Worm (Caenorhabditis elegans): Measurements from ENCODE around the gene Y111B2A.12.

Y111B2A.12 gene

DNA sequence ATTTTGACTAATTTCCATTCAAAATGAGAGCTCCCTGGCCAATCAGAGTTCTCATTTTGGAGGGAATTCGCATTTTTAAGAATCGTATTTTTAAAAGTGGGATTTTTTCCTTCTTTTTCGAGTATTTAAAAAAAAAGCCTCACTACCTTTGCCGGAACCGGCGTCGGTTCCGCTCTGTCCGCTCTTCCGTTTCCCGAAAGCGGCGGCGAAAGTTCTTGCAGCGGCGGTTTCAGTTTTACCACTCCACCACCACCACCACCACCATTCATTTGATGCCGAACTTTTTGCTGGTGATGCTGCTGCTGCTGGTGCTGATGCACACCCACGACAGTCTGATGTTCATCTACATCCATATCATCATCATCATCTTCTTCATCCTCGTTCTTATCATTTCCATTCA is 7.0 kb upstream of the Y111B2A.12 start:
- TF ChIP-seq set-16 (GFP tag; IDR thresholded peaks at IDR 0.05) (peak; percentile 70), dmd-8 (GFP tag; IDR thresholded peaks at IDR 0.05) (no peak), lin-38 (GFP tag; IDR thresholded peaks at IDR 0.05) (0 out of 2 replicates have a peak, but pooled peaks have one; percentile 6), ctbp-1 (GFP tag; IDR thresholded peaks at IDR 0.05) (no peak), aha-1 (tag) (peak; percentile 59)

DNA sequence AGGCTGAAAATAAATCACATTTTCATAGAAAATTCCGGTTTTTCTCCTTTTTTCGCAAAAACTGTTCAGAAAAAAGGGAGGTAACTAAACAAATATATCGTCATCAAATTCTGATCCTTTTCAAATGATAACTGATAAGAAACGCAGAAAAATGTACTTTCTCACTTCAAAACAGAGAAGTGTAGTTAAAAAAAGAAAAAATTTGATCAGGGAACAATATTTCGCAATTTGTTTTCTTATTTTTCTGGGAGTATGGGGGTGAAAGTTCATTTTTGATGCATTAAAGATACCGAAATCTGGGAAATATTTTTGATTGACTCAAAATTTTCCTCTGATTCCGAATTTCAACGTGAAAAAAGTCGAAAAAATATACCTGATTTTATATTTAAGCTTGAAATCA is 2.9 kb upstream of the Y111B2A.12 start:
- TF ChIP-seq Y75B8A.6 (GFP tag; IDR thresholded peaks at IDR 0.05) (0 out of 2 replicates have a peak, but pooled peaks have one; percentile 5), dve-1 (tag; optimal IDR thresholded peaks at IDR 0.05; ENCODE audit: insufficient read depth) (peak; percentile 13), daf-16 (GFP tag; optimal IDR thresholded peaks at IDR 0.05) (no peak), daf-16 (tag; optimal IDR thresholded peaks at IDR 0.05) (peak; percentile 58), nhr-28 (tag; optimal IDR thresholded peaks at IDR 0.05) (peak; percentile 11), mxl-3 (GFP tag; optimal IDR thresholded peaks at IDR 0.05) (no peak), hlh-11 (tag; optimal IDR thresholded peaks at IDR 0.05) (peak; percentile 31), lsy-2 (tag; optimal IDR thresholded peaks at IDR 0.05) (peak in 1 of 2 experiments; percentile 9), D1046.2 (GFP tag; IDR thresholded peaks at IDR 0.05) (no peak)

DNA sequence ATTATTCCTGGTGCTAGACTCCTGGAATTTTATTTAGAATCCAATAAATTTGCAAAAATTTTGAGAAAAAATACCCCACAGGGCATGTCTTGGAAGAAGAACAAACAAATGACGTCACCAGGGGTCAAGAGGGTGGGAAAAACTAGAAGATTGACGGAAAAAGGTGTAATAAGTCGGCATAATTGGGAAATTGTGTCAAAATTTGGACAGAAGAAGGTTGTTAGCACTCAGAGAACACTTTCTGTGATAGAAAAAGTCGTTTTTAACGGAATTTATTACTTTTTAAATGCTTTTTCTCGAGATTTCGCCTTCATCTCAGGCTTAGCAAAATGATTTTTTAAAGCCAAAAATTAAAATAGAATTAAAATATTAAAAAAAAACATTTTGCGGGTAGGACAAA is 1.8 kb upstream of the Y111B2A.12 start:
- TF ChIP-seq vab-7 (GFP tag; IDR thresholded peaks at IDR 0.05) (peak; percentile 15; the same call in 1 of the 2 replicates), Y48G9A.11 (GFP tag; IDR thresholded peaks at IDR 0.05) (peak; percentile 67), mdt-29 (GFP tag; IDR thresholded peaks at IDR 0.05) (peak; percentile 46; the same call in 1 of the 2 replicates), nhr-28 (tag; optimal IDR thresholded peaks at IDR 0.05) (no peak), hif-1 (tag; optimal IDR thresholded peaks at IDR 0.05) (peak in 1 of 2 experiments; percentile 5), T26A8.4 (GFP tag; IDR thresholded peaks at IDR 0.05) (peak; percentile 35; the same call in 1 of the 2 replicates), zfp-3 (GFP tag; conservative IDR thresholded peaks at IDR 0.05) (no peak), lim-7 (GFP tag; IDR thresholded peaks at IDR 0.05) (no peak), egl-43 (GFP tag; IDR thresholded peaks at IDR 0.05) (0 out of 2 replicates have a peak, but pooled peaks have one; percentile 3), Y105C5A.15 (GFP tag; IDR thresholded peaks at IDR 0.05) (0 out of 2 replicates have a peak, but pooled peaks have one; percentile 5), lin-38 (GFP tag; IDR thresholded peaks at IDR 0.05) (peak; percentile 13; the same call in 1 of the 2 replicates), ctbp-1 (GFP tag; IDR thresholded peaks at IDR 0.05) (peak; percentile 17; the same call in 1 of the 2 replicates), pha-4 (GFP tag; IDR thresholded peaks at IDR 0.05) (0 out of 2 replicates have a peak, but pooled peaks have one; percentile 18), pha-4 (tag; optimal IDR thresholded peaks at IDR 0.05) (no peak)

DNA sequence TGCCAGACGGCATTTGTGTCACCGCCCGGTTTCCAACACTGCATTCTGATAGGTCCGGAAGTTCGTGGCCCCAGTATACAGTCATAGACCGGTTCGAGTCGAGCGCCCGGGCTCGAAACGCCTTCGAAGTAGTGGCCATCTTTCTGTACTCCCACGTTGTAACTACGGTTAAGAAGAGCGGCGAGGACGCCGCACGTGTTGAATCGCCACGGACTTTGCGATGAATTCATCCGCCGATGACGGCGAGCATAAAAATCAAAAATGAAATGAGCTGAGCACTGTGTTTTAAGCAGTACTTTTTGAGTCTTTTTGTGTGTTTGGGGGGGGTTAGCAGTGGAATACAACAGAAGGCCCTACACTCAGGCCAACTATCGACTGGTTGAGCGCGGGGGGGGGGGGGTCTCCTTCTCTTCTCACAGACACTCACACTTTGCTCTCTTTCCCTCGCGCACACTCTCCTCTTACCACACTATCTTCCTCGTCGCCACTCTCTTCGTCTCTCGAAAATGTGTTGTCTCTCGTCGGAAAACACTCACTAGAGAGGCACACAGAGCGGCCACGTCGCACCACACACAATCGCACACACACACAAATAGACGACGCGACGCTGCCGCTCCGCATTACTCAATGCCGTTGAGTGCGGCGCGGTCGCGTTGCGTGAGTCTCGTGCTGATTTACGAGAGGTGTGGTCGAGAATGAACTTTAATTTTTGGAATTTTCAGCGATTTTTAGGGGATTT is 700 bp upstream of the Y111B2A.12 start, which contains the start of gene epc-1:
Gene epc-1 (minus strand): TSS at position 367 of the 739 bp plus-strand sequence.
- TF ChIP-seq pqm-1 (tag; optimal IDR thresholded peaks at IDR 0.05): no peak
- TF ChIP-seq set-16 (GFP tag; IDR thresholded peaks at IDR 0.05): peak; percentile 88
- TF ChIP-seq ceh-44 (GFP tag; IDR thresholded peaks at IDR 0.05): no peak
- TF ChIP-seq T26A8.4 (GFP tag; IDR thresholded peaks at IDR 0.05): peak; percentile 83
- TF ChIP-seq saeg-2 (GFP tag; IDR thresholded peaks at IDR 0.05): 0 out of 2 replicates have a peak, but pooled peaks have one; percentile 23
- peak; percentile 85 for TF ChIP-seq T20F7.1 (GFP tag; optimal IDR thresholded peaks at IDR 0.05)
- peak; percentile 63 for TF ChIP-seq lin-1 (GFP tag; IDR thresholded peaks at IDR 0.05)
- no peak for TF ChIP-seq lir-3 (tag; optimal IDR thresholded peaks at IDR 0.05)
- TF ChIP-seq mxl-3 (GFP tag; optimal IDR thresholded peaks at IDR 0.05): peak; percentile 88
- peak; percentile 90 for TF ChIP-seq dve-1 (tag; optimal IDR thresholded peaks at IDR 0.05; ENCODE audit: insufficient read depth)
- no peak for TF ChIP-seq ces-1 (GFP tag; optimal IDR thresholded peaks at IDR 0.05)
- peak; percentile 44; the same call in 1 of the 2 replicates for TF ChIP-seq nhr-41 (GFP tag; IDR thresholded peaks at IDR 0.05)
- peak; percentile 80 for TF ChIP-seq nhr-48 (tag; optimal IDR thresholded peaks at IDR 0.05)
- peak; percentile 94 for TF ChIP-seq mep-1 (tag; optimal IDR thresholded peaks at IDR 0.05)
- peak; percentile 92 for TF ChIP-seq lin-13 (GFP tag; optimal IDR thresholded peaks at IDR 0.05)
- TF ChIP-seq F37D6.2 (tag; optimal IDR thresholded peaks at IDR 0.05): peak; percentile 68
- TF ChIP-seq Y105C5A.15 (GFP tag; IDR thresholded peaks at IDR 0.05): peak; percentile 61; the same call in 1 of the 2 replicates
- no peak for TF ChIP-seq zip-11 (GFP tag; IDR thresholded peaks at IDR 0.05)
- TF ChIP-seq ztf-7 (tag; optimal IDR thresholded peaks at IDR 0.05): peak; percentile 68
- TF ChIP-seq dmd-9 (GFP tag; IDR thresholded peaks at IDR 0.05): no peak
- TF ChIP-seq nhr-6 (tag; optimal IDR thresholded peaks at IDR 0.05): peak; percentile 75
- no peak for TF ChIP-seq lim-7 (GFP tag; IDR thresholded peaks at IDR 0.05)
- TF ChIP-seq dmd-8 (GFP tag; IDR thresholded peaks at IDR 0.05): peak; percentile 44; the same call in 1 of the 2 replicates
- TF ChIP-seq lsy-2 (tag; optimal IDR thresholded peaks at IDR 0.05): peak; percentile 85 to 91
- peak; percentile 47 for TF ChIP-seq vab-7 (GFP tag; IDR thresholded peaks at IDR 0.05)
- TF ChIP-seq daf-8 (GFP tag; IDR thresholded peaks at IDR 0.05): no peak
- TF ChIP-seq nhr-11 (tag; optimal IDR thresholded peaks at IDR 0.05): peak; percentile 87

All from whole organism, L4 larva.